Worm (Caenorhabditis elegans) whole organism, L4/young adult: Measurements from ENCODE around the gene Y73C8C.8.
"Not testable (repeated sequence)": the region's sequence is repeated elsewhere in the genome, so short reads cannot be mapped to it uniquely, and the experiment has no call there.

Experiments used
- W03F9.2 ChIP-seq: fragments of 150-350 bp; optimal IDR thresholded peaks from 2 replicates; lab custom pipeline; 2014; ENCODE audit warnings: missing biosample characterization, missing genetic modification characterization
- dao-5 ChIP-seq: sonication (generic microtip); optimal IDR thresholded peaks from 2 replicates; lab custom pipeline; 2016; ENCODE audit warnings: missing genotype, missing genetic modification characterization, moderate library complexity, missing compliant biosample characterization
- him-1 ChIP-seq: sonication (generic microtip); optimal IDR thresholded peaks from 2 replicates; lab custom pipeline; 2016; ENCODE audit warnings: missing genotype, missing genetic modification reagents, missing genetic modification characterization, missing compliant biosample characterization

Gene Y73C8C.8

ce11 chrV:3104134-3104533 lies 9.5 kb downstream of the Y73C8C.8 start, which contains the start of gene str-66:
Gene str-66, minus strand, starts transcription at chrV:3104234.
- TF ChIP-seq him-1 (tag; lab: Kevin White, UChicago), result no peak

DNA sequence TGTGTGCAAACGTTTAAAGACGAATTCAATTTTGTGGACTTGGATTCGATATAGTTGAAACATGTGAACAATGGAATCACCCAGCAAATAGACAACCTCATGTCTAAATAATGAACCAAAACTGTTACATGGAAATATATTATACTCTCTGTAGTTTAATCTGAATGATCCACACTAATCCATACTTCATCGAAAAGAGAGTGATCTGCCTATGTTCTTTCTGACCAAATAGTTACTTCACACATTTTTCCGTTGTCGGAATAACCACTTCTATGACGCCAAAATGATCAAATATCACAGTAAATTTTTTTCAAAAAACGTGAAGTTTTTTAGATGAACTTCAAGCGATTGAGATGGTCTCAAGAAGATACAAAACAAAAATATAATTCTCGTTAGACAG lies 11.6 kb downstream of the Y73C8C.8 start, which contains the start of gene Y73C8C.4:
Gene Y73C8C.4, minus strand, starts transcription at position 101 of the 400 bp plus-strand sequence.
- not testable (repeated sequence) for TF ChIP-seq him-1 (tag; lab: Kevin White, UChicago); dao-5; W03F9.2 (tag; lab: Kevin White, UChicago)

- TF ChIP-seq W03F9.2 (tag; lab: Kevin White, UChicago) (no peak), him-1 (tag; lab: Kevin White, UChicago) (no peak), dao-5 (no peak)
Observed at ce11 chrV:3100527-3100926, 13.1 kb downstream of the Y73C8C.8 start.

DNA sequence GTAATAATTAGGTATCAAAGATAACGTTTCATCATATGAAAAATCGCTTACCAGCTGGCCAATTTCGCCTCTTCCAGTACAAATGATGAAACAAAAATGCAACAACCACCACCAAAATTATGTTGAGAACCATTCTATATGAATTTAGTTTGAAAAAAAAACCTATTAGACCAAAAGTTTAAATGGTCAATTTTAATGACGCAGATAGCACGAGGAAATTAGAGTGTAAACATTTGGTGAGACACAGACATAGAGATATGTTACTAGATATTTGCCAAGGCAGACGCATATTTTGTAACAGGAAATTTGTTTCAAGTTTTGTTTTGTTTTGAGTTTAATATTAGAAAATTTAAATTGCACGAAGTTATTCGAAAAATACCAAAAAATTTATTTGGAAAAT lies 19.3 kb downstream of the Y73C8C.8 start, which contains the start of gene cyp-33C9:
Gene cyp-33C9, minus strand, starts transcription at position 211 of the 400 bp plus-strand sequence.
- TF ChIP-seq him-1 (tag; lab: Kevin White, UChicago) (no peak), W03F9.2 (tag; lab: Kevin White, UChicago) (no peak), dao-5 (no peak)

DNA sequence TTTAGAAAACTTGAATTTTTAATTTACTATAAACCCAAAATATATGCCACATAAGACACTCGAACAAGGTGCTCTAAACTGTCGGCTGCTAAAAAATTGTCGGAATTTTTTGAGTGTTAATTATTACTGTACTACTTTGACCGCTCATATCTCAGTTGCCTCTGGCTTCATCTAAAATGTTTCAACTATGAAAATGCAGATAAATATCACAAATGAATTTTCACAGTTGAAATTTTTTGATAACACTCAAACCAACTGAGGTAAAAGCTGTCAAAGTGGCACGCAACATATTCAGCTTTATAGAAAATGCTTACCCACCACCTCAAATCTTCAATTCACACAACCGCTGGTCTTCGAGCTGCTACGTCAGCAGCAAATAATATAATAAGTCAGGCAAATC lies 24.9 kb downstream of the Y73C8C.8 start, which contains the start of gene acs-21:
Gene acs-21, plus strand, starts transcription at position 301 of the 400 bp plus-strand sequence.
- TF ChIP-seq him-1 (tag; lab: Kevin White, UChicago), result no peak
- TF ChIP-seq W03F9.2 (tag; lab: Kevin White, UChicago), result no peak
- no peak for TF ChIP-seq dao-5

- TF ChIP-seq W03F9.2 (tag; lab: Kevin White, UChicago), result no peak
- TF ChIP-seq dao-5, result no peak
- TF ChIP-seq him-1 (tag; lab: Kevin White, UChicago), result no peak
Observed at ce11 chrV:3086260-3086659, 27.4 kb downstream of the Y73C8C.8 start, which contains the start of gene srt-8. Gene srt-8, plus strand, starts transcription at chrV:3086560.

- TF ChIP-seq W03F9.2 (tag; lab: Kevin White, UChicago) (no peak), dao-5 (no peak), him-1 (tag; lab: Kevin White, UChicago) (no peak)
Observed at ce11 chrV:3081471-3081870, 32.2 kb downstream of the Y73C8C.8 start, which contains the start of gene srt-7. Gene srt-7, plus strand, starts transcription at chrV:3081771.

DNA sequence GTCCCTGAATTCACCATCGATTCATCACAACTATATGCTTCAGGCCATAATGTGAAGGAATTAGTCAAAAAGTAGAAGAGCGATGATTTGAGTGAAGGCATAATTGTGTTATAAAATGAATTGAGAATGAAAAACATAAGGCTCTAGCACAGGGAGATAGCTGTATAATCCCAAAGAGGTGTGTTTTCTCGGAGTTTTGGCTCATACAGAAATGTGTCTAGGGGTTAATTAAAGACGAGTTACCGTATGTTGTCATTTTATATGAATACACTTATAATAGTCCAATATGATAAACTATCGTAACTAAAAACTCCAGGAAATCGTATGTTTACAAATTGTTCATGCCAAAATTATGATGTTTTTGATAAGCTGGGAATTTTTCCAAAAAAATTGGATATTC lies 32.9 kb downstream of the Y73C8C.8 start, which contains the start of gene srt-5:
Gene srt-5, minus strand, starts transcription at position 101 of the 400 bp plus-strand sequence.
- TF ChIP-seq W03F9.2 (tag; lab: Kevin White, UChicago), result no peak
- TF ChIP-seq him-1 (tag; lab: Kevin White, UChicago), result no peak

- no peak for TF ChIP-seq dao-5
- no peak for TF ChIP-seq him-1 (tag; lab: Kevin White, UChicago)
- TF ChIP-seq W03F9.2 (tag; lab: Kevin White, UChicago), result no peak
Observed at ce11 chrV:3071548-3071947, 42.1 kb downstream of the Y73C8C.8 start, which contains the start of gene C50H11.13. Gene C50H11.13, minus strand, starts transcription at chrV:3071648.

- TF ChIP-seq him-1 (tag; lab: Kevin White, UChicago) (no peak), W03F9.2 (tag; lab: Kevin White, UChicago) (no peak), dao-5 (no peak)
Observed at ce11 chrV:3069101-3069500, 44.5 kb downstream of the Y73C8C.8 start, which contains the start of gene str-40. Gene str-40, minus strand, starts transcription at chrV:3069201.

- TF ChIP-seq dao-5 (no peak), W03F9.2 (tag; lab: Kevin White, UChicago) (no peak), him-1 (tag; lab: Kevin White, UChicago) (no peak)
Observed at ce11 chrV:3065928-3066327, 47.7 kb downstream of the Y73C8C.8 start, which contains the start of gene srh-185. Gene srh-185, plus strand, starts transcription at chrV:3066228.

- TF ChIP-seq him-1 (tag; lab: Kevin White, UChicago); W03F9.2 (tag; lab: Kevin White, UChicago); dao-5: not testable (repeated sequence)
Observed at ce11 chrV:3064418-3064817, 49.2 kb downstream of the Y73C8C.8 start, which contains the start of gene srt-16. Gene srt-16, minus strand, starts transcription at chrV:3064518.

- no peak for TF ChIP-seq him-1 (tag; lab: Kevin White, UChicago)
- no peak for TF ChIP-seq W03F9.2 (tag; lab: Kevin White, UChicago)
- no peak for TF ChIP-seq dao-5
Observed at ce11 chrV:3062078-3062477, 51.6 kb downstream of the Y73C8C.8 start, which contains the start of gene srt-15. Gene srt-15, minus strand, starts transcription at chrV:3062178.
